Worm (Caenorhabditis elegans): Measurements from ENCODE around the gene rfc-2.

The rfc-2 gene

ce11 chrIV:1367041-1367440, 19.9 kb downstream of the rfc-2 start:
- no peak for TF ChIP-seq W03F9.2 (tag; optimal IDR thresholded peaks at IDR 0.05)
- TF ChIP-seq him-1 (tag; optimal IDR thresholded peaks at IDR 0.05) = no peak
- TF ChIP-seq dao-5 (tag; optimal IDR thresholded peaks at IDR 0.05) = no peak

- TF ChIP-seq W03F9.2 (tag; optimal IDR thresholded peaks at IDR 0.05) (no peak), him-1 (tag; optimal IDR thresholded peaks at IDR 0.05) (no peak), dao-5 (tag; optimal IDR thresholded peaks at IDR 0.05) (no peak)
These were observed 24.2 kb downstream of the rfc-2 start for ce11 chrIV:1371300-1371699.

- no peak for TF ChIP-seq dao-5 (tag; optimal IDR thresholded peaks at IDR 0.05)
- TF ChIP-seq W03F9.2 (tag; optimal IDR thresholded peaks at IDR 0.05) = no peak
- TF ChIP-seq him-1 (tag; optimal IDR thresholded peaks at IDR 0.05) = no peak
These were observed 28.2 kb downstream of the rfc-2 start for ce11 chrIV:1375289-1375688.

- TF ChIP-seq dao-5 (tag; optimal IDR thresholded peaks at IDR 0.05) (no peak), him-1 (tag; optimal IDR thresholded peaks at IDR 0.05) (no peak), W03F9.2 (tag; optimal IDR thresholded peaks at IDR 0.05) (no peak)
These were observed 30.6 kb downstream of the rfc-2 start for ce11 chrIV:1377699-1378098.

ce11 chrIV:1378954-1379353, 31.8 kb downstream of the rfc-2 start:
- TF ChIP-seq dao-5 (tag; optimal IDR thresholded peaks at IDR 0.05) (no peak), him-1 (tag; optimal IDR thresholded peaks at IDR 0.05) (no peak), W03F9.2 (tag; optimal IDR thresholded peaks at IDR 0.05) (no peak)

- TF ChIP-seq him-1 (tag; optimal IDR thresholded peaks at IDR 0.05) (no peak), dao-5 (tag; optimal IDR thresholded peaks at IDR 0.05) (no peak), W03F9.2 (tag; optimal IDR thresholded peaks at IDR 0.05) (no peak)
These were observed 33.2 kb downstream of the rfc-2 start for ce11 chrIV:1380350-1380749.

ce11 chrIV:1381596-1382274, 34.6 kb downstream of the rfc-2 start:
- TF ChIP-seq dao-5 (tag; optimal IDR thresholded peaks at IDR 0.05) (no peak), W03F9.2 (tag; optimal IDR thresholded peaks at IDR 0.05) (no peak), him-1 (tag; optimal IDR thresholded peaks at IDR 0.05) (no peak)

ce11 chrIV:1385500-1385899, 38.4 kb downstream of the rfc-2 start:
- TF ChIP-seq dao-5 (tag; optimal IDR thresholded peaks at IDR 0.05) (no peak), W03F9.2 (tag; optimal IDR thresholded peaks at IDR 0.05) (no peak), him-1 (tag; optimal IDR thresholded peaks at IDR 0.05) (no peak)

- TF ChIP-seq dao-5 (tag; optimal IDR thresholded peaks at IDR 0.05) = no peak
- TF ChIP-seq W03F9.2 (tag; optimal IDR thresholded peaks at IDR 0.05) = no peak
- no peak for TF ChIP-seq him-1 (tag; optimal IDR thresholded peaks at IDR 0.05)
These were observed 38.8 kb downstream of the rfc-2 start, which contains the start of gene nhr-41 for ce11 chrIV:1385915-1386314. TSS of gene nhr-41 (plus strand) at chrIV:1386215.

- peak; percentile 0 for TF ChIP-seq dao-5 (tag; optimal IDR thresholded peaks at IDR 0.05)
- no peak for TF ChIP-seq him-1 (tag; optimal IDR thresholded peaks at IDR 0.05)
- TF ChIP-seq W03F9.2 (tag; optimal IDR thresholded peaks at IDR 0.05) = no peak
These were observed 41.0 kb downstream of the rfc-2 start for ce11 chrIV:1388079-1388478.

- TF ChIP-seq dao-5 (tag; optimal IDR thresholded peaks at IDR 0.05) (no peak), him-1 (tag; optimal IDR thresholded peaks at IDR 0.05) (no peak), W03F9.2 (tag; optimal IDR thresholded peaks at IDR 0.05) (no peak)
These were observed 41.9 kb downstream of the rfc-2 start for ce11 chrIV:1389021-1389420.

- TF ChIP-seq dao-5 (tag; optimal IDR thresholded peaks at IDR 0.05) = no peak
- no peak for TF ChIP-seq him-1 (tag; optimal IDR thresholded peaks at IDR 0.05)
- no peak for TF ChIP-seq W03F9.2 (tag; optimal IDR thresholded peaks at IDR 0.05)
These were observed 42.5 kb downstream of the rfc-2 start for ce11 chrIV:1389599-1389998.

- TF ChIP-seq W03F9.2 (tag; optimal IDR thresholded peaks at IDR 0.05) (no peak), him-1 (tag; optimal IDR thresholded peaks at IDR 0.05) (no peak), dao-5 (tag; optimal IDR thresholded peaks at IDR 0.05) (no peak)
These were observed 43.0 kb downstream of the rfc-2 start for ce11 chrIV:1390102-1390501.

- no peak for TF ChIP-seq W03F9.2 (tag; optimal IDR thresholded peaks at IDR 0.05)
- no peak for TF ChIP-seq him-1 (tag; optimal IDR thresholded peaks at IDR 0.05)
- no peak for TF ChIP-seq dao-5 (tag; optimal IDR thresholded peaks at IDR 0.05)
These were observed 44.3 kb downstream of the rfc-2 start for ce11 chrIV:1391446-1391845.

ce11 chrIV:1394077-1394476, 47.0 kb downstream of the rfc-2 start:
- TF ChIP-seq dao-5 (tag; optimal IDR thresholded peaks at IDR 0.05) (no peak), him-1 (tag; optimal IDR thresholded peaks at IDR 0.05) (no peak)
